Worm (Caenorhabditis elegans): ENCODE measurements around the gene nhr-172.

DNA sequence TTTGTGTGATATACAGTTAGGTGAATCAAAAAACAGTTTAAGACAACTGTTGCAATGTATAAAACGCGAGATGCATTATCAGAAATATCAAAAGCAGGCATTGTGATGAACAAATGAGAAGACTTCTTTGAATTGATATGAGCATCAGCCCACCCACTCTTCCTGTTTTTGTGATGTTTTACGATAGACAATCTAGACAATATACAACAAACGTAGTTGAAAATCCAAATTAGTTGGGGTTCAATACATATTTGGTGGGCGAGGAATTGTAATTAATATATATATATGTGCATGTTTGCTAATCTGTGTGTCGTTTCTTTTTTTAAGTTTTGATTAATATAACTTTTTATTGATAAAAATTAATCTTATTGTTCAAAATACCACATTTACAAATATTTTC is 36.0 kb upstream of the nhr-172 start, which contains the start of gene str-28:
- no peak for TF ChIP-seq B0310.2 (tag; optimal IDR thresholded peaks at IDR 0.05)
- no peak for TF ChIP-seq scrt-1 (GFP tag; IDR thresholded peaks at IDR 0.05)
- TF ChIP-seq ama-1 (optimal IDR thresholded peaks at IDR 0.05), result no peak
